Worm (Caenorhabditis elegans) whole organism, late embryonic: ENCODE results near the gene T12B5.15.
A peak's percentile ranks its signal among the peaks of the same experiment; 100 is the strongest.

Source experiments
- F13H6.1 ChIP-seq: sonication (generic microtip); optimal IDR thresholded peaks from 2 replicates; lab custom pipeline; 2016; ENCODE audit warnings: missing genetic modification characterization, missing compliant biosample characterization
- K02D7.2 ChIP-seq: sonication (generic microtip); optimal IDR thresholded peaks from 2 replicates; lab custom pipeline; 2017; ENCODE audit warnings: mild to moderate bottlenecking, missing genetic modification characterization, missing compliant biosample characterization
- K09A11.1 ChIP-seq: sonication (generic microtip); optimal IDR thresholded peaks from 2 replicates; lab custom pipeline; 2017; ENCODE audit warnings: antibody characterized with exemption, mild to moderate bottlenecking, missing genetic modification characterization, missing compliant biosample characterization; ENCODE audit not compliant: insufficient read depth
- T23F11.4 ChIP-seq: fragments of 200-800 bp; sonication (Bioruptor generic); optimal IDR thresholded peaks from 2 replicates; lab custom pipeline; 2018; ENCODE audit warnings: mild to moderate bottlenecking, missing genetic modification characterization, missing compliant biosample characterization
- Y22D7AL.16 ChIP-seq: sonication (generic microtip); optimal IDR thresholded peaks from 2 replicates; lab custom pipeline; 2016; ENCODE audit warnings: missing genetic modification characterization, missing compliant biosample characterization
- ama-1 ChIP-seq: fragments of 150-350 bp; optimal IDR thresholded peaks from 2 replicates; lab custom pipeline; 2014
- ceh-18 ChIP-seq: sonication (generic microtip); optimal IDR thresholded peaks from 2 replicates; lab custom pipeline; 2016; ENCODE audit warnings: missing genetic modification characterization, missing compliant biosample characterization
- ceh-19 ChIP-seq: fragments of 200-800 bp; sonication (Bioruptor generic); optimal IDR thresholded peaks from 2 replicates; lab custom pipeline; 2018; ENCODE audit warnings: mild to moderate bottlenecking, missing genetic modification characterization, missing compliant biosample characterization
- ceh-22 ChIP-seq: sonication (generic microtip); optimal IDR thresholded peaks from 2 replicates; lab custom pipeline; 2017; ENCODE audit warnings: missing biosample characterization, missing genetic modification characterization
- ceh-24 ChIP-seq: sonication (generic microtip); optimal IDR thresholded peaks from 2 replicates; lab custom pipeline; 2016; ENCODE audit warnings: mild to moderate bottlenecking, missing genetic modification characterization, missing compliant biosample characterization
- ceh-34 ChIP-seq: sonication (generic microtip); optimal IDR thresholded peaks from 2 replicates; lab custom pipeline; 2016; ENCODE audit warnings: mild to moderate bottlenecking, missing genetic modification characterization, missing compliant biosample characterization
- che-1 ChIP-seq: sonication (generic microtip); optimal IDR thresholded peaks from 2 replicates; lab custom pipeline; 2016; ENCODE audit warnings: mild to moderate bottlenecking, missing genetic modification characterization, missing compliant biosample characterization
- dve-1 ChIP-seq: sonication (generic microtip); optimal IDR thresholded peaks from 2 replicates; lab custom pipeline; 2017; ENCODE audit warnings: antibody characterized with exemption, mild to moderate bottlenecking, missing genetic modification characterization, missing compliant biosample characterization
- eyg-1 ChIP-seq: sonication (generic microtip); optimal IDR thresholded peaks from 2 replicates; lab custom pipeline; 2016; ENCODE audit warnings: missing genotype, missing genetic modification characterization, missing compliant biosample characterization
- fax-1 ChIP-seq: sonication (generic microtip); optimal IDR thresholded peaks from 2 replicates; lab custom pipeline; 2016; ENCODE audit warnings: missing genotype, missing genetic modification characterization, missing compliant biosample characterization
- fkh-10 ChIP-seq: fragments of 150-350 bp; optimal IDR thresholded peaks from 2 replicates; lab custom pipeline; 2014; ENCODE audit warnings: missing biosample characterization, missing genetic modification reagents, missing genetic modification characterization
- fkh-6 ChIP-seq: sonication (generic microtip); optimal IDR thresholded peaks from 2 replicates; lab custom pipeline; 2016; ENCODE audit warnings: missing genetic modification characterization, missing compliant biosample characterization
- gmeb-2 ChIP-seq: sonication (generic microtip); optimal IDR thresholded peaks from 2 replicates; lab custom pipeline; 2016; ENCODE audit warnings: missing genetic modification characterization, inconsistent platforms, missing compliant biosample characterization
- hlh-13 ChIP-seq: fragments of 200-800 bp; sonication (Bioruptor generic); optimal IDR thresholded peaks from 2 replicates; lab custom pipeline; 2018; ENCODE audit warnings: mild to moderate bottlenecking, missing genetic modification characterization, missing compliant biosample characterization
- hlh-30 ChIP-seq: sonication (generic microtip); optimal IDR thresholded peaks from 2 replicates; lab custom pipeline; 2017; ENCODE audit warnings: antibody characterized with exemption, missing genetic modification characterization, missing compliant biosample characterization; ENCODE audit not compliant: insufficient read depth
- hlh-8 ChIP-seq: sonication (generic microtip); optimal IDR thresholded peaks from 2 replicates; lab custom pipeline; 2016; ENCODE audit warnings: missing genotype, missing genetic modification characterization, missing compliant biosample characterization
- lim-6 ChIP-seq: sonication (generic microtip); optimal IDR thresholded peaks from 2 replicates; lab custom pipeline; 2016; ENCODE audit warnings: missing genetic modification characterization, missing compliant biosample characterization
- lin-11 ChIP-seq: fragments of 200-800 bp; sonication (Bioruptor generic); optimal IDR thresholded peaks from 2 replicates; lab custom pipeline; 2018; ENCODE audit warnings: mild to moderate bottlenecking, missing genetic modification characterization, missing compliant biosample characterization
- madf-2 ChIP-seq: sonication (generic microtip); optimal IDR thresholded peaks from 2 replicates; lab custom pipeline; 2017; ENCODE audit warnings: missing genetic modification characterization, missing compliant biosample characterization
- nhr-232 ChIP-seq: sonication (generic microtip); optimal IDR thresholded peaks from 2 replicates; lab custom pipeline; 2016; ENCODE audit warnings: missing genetic modification characterization, missing compliant biosample characterization
- npax-4 ChIP-seq: sonication (generic microtip); optimal IDR thresholded peaks from 2 replicates; lab custom pipeline; 2016; ENCODE audit warnings: missing genetic modification characterization, missing compliant biosample characterization
- odd-2 ChIP-seq: sonication (generic microtip); optimal IDR thresholded peaks from 2 replicates; lab custom pipeline; 2017; ENCODE audit warnings: antibody characterized with exemption, mild to moderate bottlenecking, missing genetic modification characterization, missing compliant biosample characterization
- pag-3 ChIP-seq: sonication (generic microtip); optimal IDR thresholded peaks from 2 replicates; lab custom pipeline; 2016; ENCODE audit warnings: missing compliant biosample characterization, missing genetic modification characterization, borderline replicate concordance
- pat-9 ChIP-seq: fragments of 200-800 bp; sonication (Bioruptor generic); optimal IDR thresholded peaks from 2 replicates; lab custom pipeline; 2018; ENCODE audit warnings: mild to moderate bottlenecking, missing genetic modification characterization, moderate library complexity, missing compliant biosample characterization
- pha-2 ChIP-seq: sonication (generic microtip); optimal IDR thresholded peaks from 2 replicates; lab custom pipeline; 2017; ENCODE audit warnings: mild to moderate bottlenecking, missing genetic modification characterization, missing compliant biosample characterization
- ref-2 ChIP-seq: sonication (generic microtip); optimal IDR thresholded peaks from 2 replicates; lab custom pipeline; 2016; ENCODE audit warnings: missing genetic modification characterization, missing compliant biosample characterization
- syd-9 ChIP-seq: sonication (generic microtip); optimal IDR thresholded peaks from 2 replicates; lab custom pipeline; 2016; ENCODE audit warnings: mild to moderate bottlenecking, missing genetic modification characterization, moderate library complexity, missing compliant biosample characterization
- tbx-2 ChIP-seq: sonication (generic microtip); optimal IDR thresholded peaks from 2 replicates; lab custom pipeline; 2016; ENCODE audit warnings: missing genetic modification characterization, missing compliant biosample characterization
- unc-86 ChIP-seq: sonication (generic microtip); optimal IDR thresholded peaks from 2 replicates; lab custom pipeline; 2016; ENCODE audit warnings: missing genetic modification characterization, missing compliant biosample characterization

Gene T12B5.15

ce11 chrIII:931405-931804 lies 23.0 kb downstream of the T12B5.15 start (continued):
- TF ChIP-seq Y22D7AL.16 (tag; lab: Kevin White, UChicago) (peak; percentile 97), madf-2 (peak; percentile 97), ceh-19 (GFP tag; lab: Kevin White, UChicago) (peak; percentile 91), fax-1 (tag; lab: Kevin White, UChicago) (peak; percentile 79), npax-4 (peak; percentile 79), lin-11 (peak; percentile 94), K02D7.2 (peak; percentile 84), syd-9 (peak; percentile 63), lim-6 (tag; lab: Kevin White, UChicago) (peak; percentile 91), pha-2 (tag; lab: Kevin White, UChicago) (peak; percentile 18), F13H6.1 (tag; lab: Kevin White, UChicago) (peak; percentile 79), hlh-13 (GFP tag; lab: Kevin White, UChicago) (peak; percentile 95), tbx-2 (tag; lab: Kevin White, UChicago) (peak; percentile 97), ceh-24 (tag; lab: Kevin White, UChicago) (peak; percentile 12), gmeb-2 (tag; lab: Kevin White, UChicago) (peak; percentile 80), fkh-6 (tag; lab: Kevin White, UChicago) (peak; percentile 90), unc-86 (tag; lab: Kevin White, UChicago) (peak; percentile 35)

- no peak for TF ChIP-seq K02D7.2
- no peak for TF ChIP-seq ref-2 (tag; lab: Kevin White, UChicago)
- TF ChIP-seq pat-9 = no peak
- no peak for TF ChIP-seq hlh-8
- TF ChIP-seq eyg-1 = no peak
- TF ChIP-seq hlh-13 (GFP tag; lab: Kevin White, UChicago) = no peak
- TF ChIP-seq fkh-10 (GFP tag; lab: Kevin White, UChicago) = no peak
- no peak for TF ChIP-seq che-1 (tag; lab: Kevin White, UChicago)
These were observed 28.2 kb downstream of the T12B5.15 start, which contains the start of gene pef-1 for ce11 chrIII:926216-926615. Gene pef-1 (minus strand): TSS chrIII:926316.

- TF ChIP-seq T23F11.4 (GFP tag; lab: Kevin White, UChicago) (no peak), dve-1 (tag; lab: Kevin White, UChicago) (no peak), pha-2 (tag; lab: Kevin White, UChicago) (no peak), ceh-24 (tag; lab: Kevin White, UChicago) (no peak), odd-2 (tag; lab: Kevin White, UChicago) (no peak), ceh-34 (tag; lab: Kevin White, UChicago) (no peak), pat-9 (no peak), K09A11.1 (tag; lab: Kevin White, UChicago) (no peak), madf-2 (no peak)
These were observed 35.1 kb downstream of the T12B5.15 start, which contains the start of gene F23H11.7 for ce11 chrIII:919322-919721. Gene F23H11.7 (minus strand): TSS chrIII:919422.

ce11 chrIII:916897-917296 lies 37.6 kb downstream of the T12B5.15 start, which contains the start of gene idpp-13:
Gene idpp-13 (minus strand): TSS chrIII:916997.
- TF ChIP-seq ceh-22 = no peak
- no peak for TF ChIP-seq ceh-18 (tag; lab: Kevin White, UChicago)
- no peak for TF ChIP-seq dve-1 (tag; lab: Kevin White, UChicago)
- no peak for TF ChIP-seq ref-2 (tag; lab: Kevin White, UChicago)
- no peak for TF ChIP-seq ama-1 (lab: Kevin White, UChicago)
- TF ChIP-seq pag-3 (tag; lab: Kevin White, UChicago) = no peak
- no peak for TF ChIP-seq nhr-232 (tag; lab: Kevin White, UChicago)
- no peak for TF ChIP-seq hlh-30 (tag; lab: Kevin White, UChicago)
- no peak for TF ChIP-seq hlh-13 (GFP tag; lab: Kevin White, UChicago)
- TF ChIP-seq fkh-10 (GFP tag; lab: Kevin White, UChicago) = no peak
- TF ChIP-seq, all 69 proteins: peak for 0
